Fruit fly (Drosophila melanogaster): Measurements from ENCODE around the gene eRF1.

dm6 chr3L:20401026-20401912 lies 53.1 kb downstream of the eRF1 start, which contains the start of gene trbl:
- TF ChIP-seq E2f2 (GFP tag; IDR thresholded peaks at IDR 0.05), result peak; percentile 60
- no peak for TF ChIP-seq Oli (tag; optimal IDR thresholded peaks at IDR 0.05)
- TF ChIP-seq CG12219 (GFP tag; optimal IDR thresholded peaks at IDR 0.05), result peak; percentile 18
- no peak for TF ChIP-seq fu2 (GFP tag; optimal IDR thresholded peaks at IDR 0.05)
- TF ChIP-seq amos (GFP tag; IDR thresholded peaks at IDR 0.05; ENCODE audit: partially characterized antibody), result peak; percentile 43
- TF ChIP-seq gfzf (GFP tag; optimal IDR thresholded peaks at IDR 0.05), result peak; percentile 59
- TF ChIP-seq trem (tag; optimal IDR thresholded peaks at IDR 0.05), result peak; percentile 59
- no peak for TF ChIP-seq hth (optimal IDR thresholded peaks at IDR 0.05)
- no peak for TF ChIP-seq Chrac-16 (GFP tag; optimal IDR thresholded peaks at IDR 0.05)
- no peak for TF ChIP-seq ash1 (GFP tag; optimal IDR thresholded peaks at IDR 0.05)

Data from whole organism, embryonic.